Fruit fly (Drosophila melanogaster): ENCODE measurements around the gene Swip-1.

The Swip-1 gene

DNA sequence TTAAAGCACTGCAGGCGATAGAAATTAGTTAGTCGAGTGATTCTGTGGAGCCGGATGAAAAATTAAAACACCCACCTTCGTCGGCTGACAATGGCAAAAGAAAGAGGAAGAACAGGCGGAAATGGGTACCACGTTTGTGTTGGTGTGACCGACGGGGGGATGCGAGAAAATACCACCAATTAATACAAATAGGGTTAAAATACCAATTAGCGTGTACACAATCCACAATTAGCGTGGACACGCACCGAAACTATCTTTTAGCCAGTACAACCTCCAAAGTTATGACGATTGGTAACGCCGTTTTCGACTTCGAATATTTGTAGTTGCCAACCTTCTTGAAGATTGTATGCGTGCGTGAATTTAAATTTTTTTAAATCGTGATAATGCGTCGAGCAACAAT lies 22.1 kb upstream of the Swip-1 start, which contains the start of gene RpL30:
TSS of gene RpL30 (minus strand) at position 177 of the 400 bp plus-strand sequence.
- TF ChIP-seq pan (optimal IDR thresholded peaks at IDR 0.05) (no peak), psq (optimal IDR thresholded peaks at IDR 0.05) (no peak), usp (GFP tag; optimal IDR thresholded peaks at IDR 0.05) (no peak), Dll (optimal IDR thresholded peaks at IDR 0.05) (no peak), CG8478 (optimal IDR thresholded peaks at IDR 0.05) (no peak), EcR (GFP tag; optimal IDR thresholded peaks at IDR 0.05) (no peak)

DNA sequence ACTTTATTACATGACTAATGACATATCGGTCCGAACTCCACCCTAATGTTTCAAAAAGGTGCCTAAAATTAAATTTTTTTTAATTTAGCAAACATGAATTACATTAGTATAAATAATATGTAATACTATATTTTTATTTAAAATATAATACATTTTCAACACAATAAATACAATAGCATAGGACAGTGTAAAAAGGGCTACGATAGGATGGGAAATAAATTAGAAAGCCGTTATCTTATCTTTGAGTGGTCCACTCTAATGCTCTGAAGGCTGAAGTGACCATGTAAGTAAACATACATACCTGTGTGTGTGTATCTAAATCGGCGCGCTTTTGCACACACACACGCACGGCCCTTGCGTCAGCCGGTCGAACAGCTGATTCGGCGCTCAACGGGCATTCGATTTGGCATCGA lies 15.9 kb upstream of the Swip-1 start, which contains the start of gene CG31793:
TSS of gene CG31793 (plus strand) at position 409 of the 413 bp plus-strand sequence.
- TF ChIP-seq EcR (GFP tag; optimal IDR thresholded peaks at IDR 0.05): no peak
- TF ChIP-seq psq (optimal IDR thresholded peaks at IDR 0.05): no peak
- no peak for TF ChIP-seq pan (optimal IDR thresholded peaks at IDR 0.05)
- no peak for TF ChIP-seq CG8478 (optimal IDR thresholded peaks at IDR 0.05)
- no peak for TF ChIP-seq Dll (optimal IDR thresholded peaks at IDR 0.05)
- no peak for TF ChIP-seq usp (GFP tag; optimal IDR thresholded peaks at IDR 0.05)

DNA sequence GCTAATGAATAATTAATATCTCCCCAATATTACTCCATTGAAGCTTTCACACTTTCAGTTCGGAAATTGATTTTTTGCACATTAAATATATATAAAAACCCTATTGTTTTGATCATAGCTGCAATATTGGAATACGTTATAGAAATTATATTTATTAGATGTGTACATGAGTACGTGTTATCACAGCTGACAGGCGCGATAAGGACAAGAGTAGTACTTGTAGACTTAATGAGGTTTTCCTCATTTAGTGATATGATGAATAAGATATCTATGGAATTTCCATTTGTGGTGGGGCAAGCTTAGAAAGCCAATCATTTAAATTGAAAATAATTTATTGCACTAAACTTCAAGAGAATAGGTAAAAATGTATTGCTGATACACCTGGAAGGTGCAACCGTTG lies 15.4 kb upstream of the Swip-1 start:
- TF ChIP-seq psq (optimal IDR thresholded peaks at IDR 0.05) (no peak), usp (GFP tag; optimal IDR thresholded peaks at IDR 0.05) (no peak), EcR (GFP tag; optimal IDR thresholded peaks at IDR 0.05) (no peak), Dll (optimal IDR thresholded peaks at IDR 0.05) (no peak), CG8478 (optimal IDR thresholded peaks at IDR 0.05) (no peak), pan (optimal IDR thresholded peaks at IDR 0.05) (no peak)

DNA sequence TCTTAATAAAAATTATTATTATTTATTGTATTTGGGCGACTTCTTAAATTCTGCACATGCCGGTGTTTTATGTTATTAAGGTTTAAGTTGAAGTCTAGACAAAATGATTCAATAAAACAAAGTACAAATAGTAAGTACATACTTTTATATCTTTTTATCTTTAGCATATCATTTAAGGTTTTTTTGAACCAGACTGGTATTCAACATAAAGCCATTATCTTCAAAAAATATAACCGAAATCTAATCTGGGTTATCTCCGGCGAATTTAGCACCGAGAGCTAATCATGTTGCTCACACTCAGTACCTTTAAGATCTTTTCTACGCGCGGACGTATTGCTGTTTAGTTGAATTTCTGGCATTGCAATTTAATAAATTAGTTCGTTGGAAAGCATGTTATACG lies 10.1 kb upstream of the Swip-1 start, which contains the start of gene CG31792:
TSS of gene CG31792 (plus strand) at position 301 of the 400 bp plus-strand sequence.
- TF ChIP-seq Dll (optimal IDR thresholded peaks at IDR 0.05) (no peak), psq (optimal IDR thresholded peaks at IDR 0.05) (no peak), CG8478 (optimal IDR thresholded peaks at IDR 0.05) (no peak), EcR (GFP tag; optimal IDR thresholded peaks at IDR 0.05) (no peak), usp (GFP tag; optimal IDR thresholded peaks at IDR 0.05) (no peak), pan (optimal IDR thresholded peaks at IDR 0.05) (no peak)

DNA sequence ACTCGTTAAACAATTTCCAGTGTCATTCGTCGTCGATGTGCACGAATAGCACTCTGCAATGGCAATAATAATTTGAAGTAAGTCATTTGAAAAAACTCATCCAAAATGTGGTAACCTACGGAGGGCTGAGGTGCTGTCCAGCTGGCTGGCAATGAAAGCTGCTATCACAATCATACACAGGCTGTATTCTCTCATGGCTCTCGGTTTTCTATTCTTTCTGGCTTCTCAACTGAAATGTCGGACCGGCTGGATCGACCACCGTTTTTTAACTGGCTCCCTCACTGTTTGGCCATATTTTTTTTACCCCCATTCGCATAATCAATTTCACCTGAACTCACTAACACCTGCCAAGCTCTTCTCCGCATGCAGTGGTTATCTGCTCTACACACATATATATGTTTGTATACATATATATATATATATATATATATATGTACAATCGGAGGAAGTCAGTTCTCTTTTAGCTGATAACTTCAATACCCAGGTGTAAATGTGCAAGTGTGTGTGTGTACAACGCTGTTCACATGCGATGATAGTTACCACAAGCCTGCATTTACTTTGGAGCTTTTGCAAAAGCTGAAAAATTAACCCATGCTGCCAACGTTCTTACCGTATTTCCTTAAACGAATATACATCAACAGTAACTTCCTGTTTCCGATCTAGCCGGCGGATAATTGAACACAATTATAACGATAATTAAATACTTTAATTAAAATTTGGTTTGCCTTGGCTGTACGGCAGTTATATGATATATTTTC lies 8.8 kb upstream of the Swip-1 start, which contains the start of gene CG10650:
TSS of gene CG10650 (minus strand) at position 275 of the 758 bp plus-strand sequence.
- TF ChIP-seq Dll (optimal IDR thresholded peaks at IDR 0.05) (no peak), pan (optimal IDR thresholded peaks at IDR 0.05) (no peak), CG8478 (optimal IDR thresholded peaks at IDR 0.05) (no peak), psq (optimal IDR thresholded peaks at IDR 0.05) (no peak), EcR (GFP tag; optimal IDR thresholded peaks at IDR 0.05) (no peak), usp (GFP tag; optimal IDR thresholded peaks at IDR 0.05) (no peak)

DNA sequence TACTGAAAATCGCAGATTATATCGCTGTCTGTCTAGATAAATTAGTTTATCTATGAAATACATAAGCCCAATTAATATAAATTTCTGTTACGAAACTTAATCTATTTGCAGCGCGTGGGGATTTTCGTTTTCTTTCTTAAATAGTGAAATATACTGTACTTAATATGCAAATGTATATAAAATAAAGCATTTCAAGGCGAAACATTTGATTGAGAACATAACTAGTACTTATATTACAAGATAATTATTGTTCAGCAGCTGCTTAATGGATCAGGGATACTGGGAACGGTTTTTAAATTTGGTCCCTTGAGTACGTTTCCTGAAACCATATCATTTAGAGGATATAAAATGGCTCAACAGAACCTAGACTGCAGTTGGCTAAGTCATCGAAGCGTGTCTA lies 5.1 kb upstream of the Swip-1 start, which contains the start of gene CG46465:
TSS of gene CG46465 (plus strand) at position 301 of the 400 bp plus-strand sequence.
- TF ChIP-seq EcR (GFP tag; optimal IDR thresholded peaks at IDR 0.05): no peak
- no peak for TF ChIP-seq CG8478 (optimal IDR thresholded peaks at IDR 0.05)
- no peak for TF ChIP-seq usp (GFP tag; optimal IDR thresholded peaks at IDR 0.05)
- TF ChIP-seq pan (optimal IDR thresholded peaks at IDR 0.05): no peak
- no peak for TF ChIP-seq Dll (optimal IDR thresholded peaks at IDR 0.05)
- no peak for TF ChIP-seq psq (optimal IDR thresholded peaks at IDR 0.05)

DNA sequence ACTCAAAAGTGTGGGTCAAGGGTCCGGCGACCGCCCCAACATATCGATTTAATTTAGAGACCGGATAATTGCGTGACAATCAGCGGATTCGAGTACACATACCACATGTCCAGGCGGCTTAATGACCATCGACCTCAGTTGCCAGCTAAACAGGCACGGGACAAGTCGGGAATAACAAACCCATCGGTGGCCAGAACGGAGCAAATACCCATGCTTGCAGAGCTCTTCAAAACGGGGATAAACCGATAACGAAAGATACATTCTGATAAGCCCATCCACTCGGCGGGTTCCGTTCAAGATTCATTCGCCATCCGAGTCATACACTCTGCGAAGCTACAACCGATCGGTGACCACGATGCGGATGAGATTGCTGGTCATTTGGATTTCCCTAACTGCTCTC lies 3.6 kb upstream of the Swip-1 start, which contains the start of gene CG15169:
TSS of gene CG15169 (plus strand) at position 301 of the 400 bp plus-strand sequence.
- TF ChIP-seq usp (GFP tag; optimal IDR thresholded peaks at IDR 0.05): no peak
- TF ChIP-seq psq (optimal IDR thresholded peaks at IDR 0.05): no peak
- TF ChIP-seq EcR (GFP tag; optimal IDR thresholded peaks at IDR 0.05): no peak
- no peak for TF ChIP-seq pan (optimal IDR thresholded peaks at IDR 0.05)
- TF ChIP-seq CG8478 (optimal IDR thresholded peaks at IDR 0.05): no peak
- no peak for TF ChIP-seq Dll (optimal IDR thresholded peaks at IDR 0.05)

DNA sequence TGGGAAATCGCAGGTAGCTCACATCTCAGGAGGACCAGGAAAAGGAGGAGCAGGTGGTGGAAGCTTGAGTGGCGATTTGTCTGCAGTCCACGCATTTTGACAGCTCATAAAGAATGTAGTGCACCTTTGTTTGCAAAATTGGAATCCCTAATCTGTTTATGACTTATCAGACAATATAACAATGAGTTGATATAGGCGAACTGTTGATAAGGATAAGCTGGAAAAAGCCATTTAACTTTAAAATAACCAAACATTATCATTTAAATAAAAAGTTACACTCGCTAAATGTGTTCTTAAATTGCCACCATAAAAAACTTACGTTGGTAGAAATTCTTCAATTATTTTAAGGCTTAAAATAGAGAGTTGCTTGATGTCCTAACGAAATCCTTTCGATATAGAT lies 3.1 kb upstream of the Swip-1 start, which contains the start of gene CG15170:
TSS of gene CG15170 (minus strand) at position 101 of the 400 bp plus-strand sequence.
- TF ChIP-seq EcR (GFP tag; optimal IDR thresholded peaks at IDR 0.05): no peak
- TF ChIP-seq usp (GFP tag; optimal IDR thresholded peaks at IDR 0.05): no peak
- TF ChIP-seq psq (optimal IDR thresholded peaks at IDR 0.05): no peak
- TF ChIP-seq Dll (optimal IDR thresholded peaks at IDR 0.05): no peak

DNA sequence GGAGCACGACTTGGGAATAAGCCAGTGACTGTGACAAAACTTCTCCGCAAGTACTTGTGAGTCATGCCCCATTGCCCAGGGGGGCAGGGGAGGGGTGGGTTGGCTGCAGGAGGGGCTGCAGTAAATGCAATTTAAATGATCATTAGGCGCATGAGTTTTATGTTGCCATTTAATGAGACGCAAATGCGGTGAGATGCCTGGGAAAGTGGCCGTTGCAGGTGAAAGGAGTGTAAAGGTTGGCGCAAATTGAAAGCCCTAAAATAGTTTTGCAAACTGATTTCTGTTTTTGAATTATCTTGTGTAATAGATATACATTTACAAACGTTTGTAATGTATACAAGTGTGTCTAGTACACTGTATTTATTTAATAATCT lies 968 bp downstream of the Swip-1 start:
- TF ChIP-seq pan (optimal IDR thresholded peaks at IDR 0.05) (no peak), EcR (GFP tag; optimal IDR thresholded peaks at IDR 0.05) (no peak), CG8478 (optimal IDR thresholded peaks at IDR 0.05) (no peak), usp (GFP tag; optimal IDR thresholded peaks at IDR 0.05) (no peak), Dll (optimal IDR thresholded peaks at IDR 0.05) (no peak), psq (optimal IDR thresholded peaks at IDR 0.05) (no peak)

DNA sequence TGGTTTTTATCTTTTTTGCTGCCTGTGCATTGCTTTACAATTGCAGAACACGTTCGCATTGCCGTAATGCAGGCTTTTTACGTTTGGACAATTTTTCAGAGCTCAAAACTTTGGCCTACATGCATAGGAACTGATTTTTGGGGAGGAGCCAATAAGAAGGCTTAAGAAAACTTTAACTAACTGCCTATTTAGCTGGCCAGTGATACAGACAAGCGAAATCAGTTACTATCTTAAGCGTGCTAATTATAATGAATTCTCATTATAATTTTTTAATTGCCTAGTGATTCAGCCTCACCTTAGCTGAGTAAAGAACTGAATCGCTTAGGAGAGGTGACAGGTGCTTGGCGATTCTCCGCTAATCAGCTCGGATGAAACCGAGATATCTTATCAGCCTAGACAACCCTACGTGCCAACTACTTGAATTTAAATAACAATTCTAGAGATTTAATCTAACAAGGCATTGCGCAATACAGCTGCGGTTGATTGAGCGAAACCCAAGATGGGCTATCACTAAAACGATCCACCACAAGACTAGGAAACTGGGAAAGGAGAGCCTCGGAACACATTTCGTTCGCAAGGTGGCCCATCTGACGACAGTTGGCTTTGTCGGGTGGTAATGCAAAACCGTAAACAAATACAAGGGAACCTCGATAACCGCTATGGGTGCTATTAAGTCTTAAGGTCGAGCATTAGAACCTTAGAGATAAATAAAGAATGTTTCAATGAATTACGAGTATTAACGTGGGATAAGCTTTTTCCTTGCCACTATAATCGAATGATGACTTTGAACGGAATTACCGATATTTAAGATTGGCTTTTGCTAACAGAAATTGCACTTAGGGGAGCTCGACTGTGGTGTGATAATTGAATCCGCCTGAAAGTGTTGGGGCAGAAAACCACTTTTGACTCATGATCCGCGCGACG lies 1.6 kb downstream of the Swip-1 start:
- TF ChIP-seq Dll (optimal IDR thresholded peaks at IDR 0.05) (no peak), usp (GFP tag; optimal IDR thresholded peaks at IDR 0.05) (no peak), CG8478 (optimal IDR thresholded peaks at IDR 0.05) (no peak), psq (optimal IDR thresholded peaks at IDR 0.05) (no peak), pan (optimal IDR thresholded peaks at IDR 0.05) (no peak), EcR (GFP tag; optimal IDR thresholded peaks at IDR 0.05) (no peak)

DNA sequence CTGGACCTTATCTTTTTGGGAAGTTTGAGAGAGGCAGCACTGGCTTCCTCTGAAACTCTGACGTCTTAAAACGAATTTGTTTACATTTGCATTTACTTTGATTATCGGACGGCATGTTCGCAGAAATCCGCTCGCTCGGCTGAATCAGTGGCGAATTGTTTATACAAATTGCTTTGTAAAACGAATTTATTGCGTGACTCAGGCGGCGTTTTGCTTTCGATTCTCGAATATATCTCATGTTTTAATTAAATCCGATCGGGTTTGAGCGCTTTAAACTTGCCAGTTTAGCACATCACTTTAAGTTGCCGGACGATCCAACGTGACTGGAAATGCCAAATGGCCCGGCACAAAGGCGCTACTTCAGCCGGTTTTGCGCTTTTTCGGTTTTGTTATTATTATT lies 2.9 kb downstream of the Swip-1 start:
- TF ChIP-seq Dll (optimal IDR thresholded peaks at IDR 0.05) (no peak), EcR (GFP tag; optimal IDR thresholded peaks at IDR 0.05) (no peak)

All from whole organism.